Fruit fly (Drosophila melanogaster) whole organism, embryonic: ENCODE measurements around the gene woc.

Source experiments
- Adf1 ChIP-seq: fragments of 200-800 bp; sonication (Bioruptor generic); IDR thresholded peaks from 2 replicates; pipeline ENCODE4 v1.3.6; 2022; ENCODE audit warnings: missing biosample characterization, missing genetic modification characterization
- Antp ChIP-seq: fragments of 200-800 bp; sonication (Bioruptor generic); optimal IDR thresholded peaks from 3 replicates; lab custom pipeline; 2016; ENCODE audit warnings: missing biosample characterization, missing genetic modification characterization
- Atf-2 ChIP-seq: fragments of 200-800 bp; sonication (Bioruptor generic); optimal IDR thresholded peaks from 2 replicates; lab custom pipeline; 2016; ENCODE audit warnings: missing biosample characterization, missing genetic modification characterization
- Bgb ChIP-seq: fragments of 200-800 bp; sonication (Bioruptor generic); IDR thresholded peaks from 2 replicates; pipeline ENCODE4 v1.3.6; 2022; ENCODE audit warnings: missing biosample characterization, missing genetic modification characterization; ENCODE audit not compliant: partially characterized antibody
- CG10462 ChIP-seq: fragments of 200-800 bp; sonication (Bioruptor generic); optimal IDR thresholded peaks from 2 replicates; lab custom pipeline; 2016; ENCODE audit warnings: missing biosample characterization, missing genetic modification characterization
- CG10654 ChIP-seq: fragments of 200-800 bp; sonication (Bioruptor generic); optimal IDR thresholded peaks from 2 replicates; lab custom pipeline; 2016; ENCODE audit warnings: missing biosample characterization, missing genetic modification characterization
- CG11093 ChIP-seq: fragments of 200-800 bp; sonication (Bioruptor generic); IDR thresholded peaks from 3 replicates; pipeline ENCODE4 v1.3.6; 2022; ENCODE audit warnings: missing biosample characterization, missing genetic modification characterization
- CG12299 ChIP-seq: fragments of 200-800 bp; sonication (Bioruptor generic); optimal IDR thresholded peaks from 2 replicates; lab custom pipeline; 2018; ENCODE audit warnings: missing biosample characterization, mild to moderate bottlenecking, missing genetic modification characterization
- CG12769 ChIP-seq: fragments of 200-800 bp; sonication (Bioruptor generic); optimal IDR thresholded peaks from 2 replicates; lab custom pipeline; 2019; ENCODE audit warnings: missing biosample characterization, mild to moderate bottlenecking, missing genetic modification characterization, moderate library complexity
- CG13287 ChIP-seq: fragments of 200-800 bp; sonication (Bioruptor generic); IDR thresholded peaks from 2 replicates; pipeline ENCODE4 v1.3.6; 2022; ENCODE audit warnings: missing biosample characterization, missing genetic modification characterization; ENCODE audit not compliant: partially characterized antibody
- CG13894 ChIP-seq: fragments of 200-800 bp; sonication (Bioruptor generic); optimal IDR thresholded peaks from 3 replicates; lab custom pipeline; 2018; ENCODE audit warnings: missing biosample characterization, mild to moderate bottlenecking, missing genetic modification characterization, moderate library complexity
- CG14014 ChIP-seq: fragments of 200-800 bp; sonication (Bioruptor generic); IDR thresholded peaks from 2 replicates; pipeline ENCODE4 v1.3.6; 2022; ENCODE audit warnings: missing biosample characterization, missing genetic modification characterization
- CG14667 ChIP-seq: fragments of 200-800 bp; sonication (Bioruptor generic); IDR thresholded peaks from 2 replicates; pipeline ENCODE4 v1.3.6; 2022; ENCODE audit warnings: missing biosample characterization, missing genetic modification characterization
- CG14965 ChIP-seq: fragments of 200-800 bp; sonication (Bioruptor generic); optimal IDR thresholded peaks from 2 replicates; lab custom pipeline; 2016; ENCODE audit warnings: missing biosample characterization, missing genetic modification characterization, borderline replicate concordance
- CG15514 ChIP-seq: fragments of 200-800 bp; sonication (Bioruptor generic); optimal IDR thresholded peaks from 3 replicates; lab custom pipeline; 2017; ENCODE audit warnings: missing biosample characterization, missing genetic modification characterization, mild to moderate bottlenecking, moderate library complexity, missing genetic modification reagents
- CG2116 ChIP-seq: fragments of 200-800 bp; sonication (Bioruptor generic); optimal IDR thresholded peaks from 3 replicates; lab custom pipeline; 2018; ENCODE audit warnings: missing biosample characterization, mild to moderate bottlenecking, missing genetic modification characterization
- CG3065 ChIP-seq: fragments of 200-800 bp; sonication (Bioruptor generic); optimal IDR thresholded peaks from 2 replicates; lab custom pipeline; 2016; ENCODE audit warnings: missing biosample characterization, missing genetic modification characterization
- CG3163 ChIP-seq: fragments of 200-800 bp; sonication (Bioruptor generic); optimal IDR thresholded peaks from 3 replicates; lab custom pipeline; 2016; ENCODE audit warnings: missing biosample characterization, missing genetic modification characterization
- CG3281 ChIP-seq: fragments of 200-800 bp; sonication (Bioruptor generic); optimal IDR thresholded peaks from 3 replicates; lab custom pipeline; 2017; ENCODE audit warnings: missing biosample characterization, mild to moderate bottlenecking, missing genetic modification characterization
- CG34224 ChIP-seq: fragments of 200-800 bp; sonication (Bioruptor generic); IDR thresholded peaks from 3 replicates; pipeline ENCODE4 v1.3.6; 2022; ENCODE audit warnings: missing biosample characterization, missing genetic modification characterization; ENCODE audit not compliant: partially characterized antibody
- CG3847 ChIP-seq: fragments of 200-800 bp; sonication (Bioruptor generic); IDR thresholded peaks from 2 replicates; pipeline ENCODE4 v1.3.6; 2022; ENCODE audit warnings: missing biosample characterization, missing genetic modification characterization
- CG4328 ChIP-seq: fragments of 200-800 bp; sonication (Bioruptor generic); optimal IDR thresholded peaks from 3 replicates; lab custom pipeline; 2017; ENCODE audit warnings: missing biosample characterization, missing genetic modification reagents, missing genetic modification characterization
- CG8089 ChIP-seq: fragments of 200-800 bp; sonication (Bioruptor generic); optimal IDR thresholded peaks from 3 replicates; lab custom pipeline; 2016; ENCODE audit warnings: missing biosample characterization, missing genetic modification characterization
- CG8765 ChIP-seq: fragments of 200-800 bp; sonication (Bioruptor generic); IDR thresholded peaks from 2 replicates; pipeline ENCODE4 v1.3.6; 2022; ENCODE audit warnings: missing biosample characterization, missing genetic modification characterization
- CTCF ChIP-seq: fragments of 200-800 bp; sonication (Bioruptor generic); optimal IDR thresholded peaks from 2 replicates; lab custom pipeline; 2017; ENCODE audit warnings: missing biosample characterization, mild to moderate bottlenecking, missing genetic modification characterization, moderate library complexity
- D19B ChIP-seq: fragments of 200-800 bp; sonication (Bioruptor generic); optimal IDR thresholded peaks from 2 replicates; lab custom pipeline; 2017; ENCODE audit warnings: missing biosample characterization, mild to moderate bottlenecking, missing genetic modification characterization
- Dll ChIP-seq: fragments of 200-800 bp; sonication (Bioruptor generic); IDR thresholded peaks from 4 replicates; pipeline ENCODE4 v1.3.6; 2022; ENCODE audit warnings: missing biosample characterization, missing genetic modification characterization; ENCODE audit not compliant: partially characterized antibody
- Dref ChIP-seq: fragments of 200-800 bp; sonication (Bioruptor generic); IDR thresholded peaks from 2 replicates; pipeline ENCODE4 v1.3.6; 2022; ENCODE audit warnings: missing biosample characterization, missing genetic modification characterization
- E2f2 ChIP-seq: fragments of 200-800 bp; sonication (Bioruptor generic); IDR thresholded peaks from 2 replicates; pipeline ENCODE4 v1.3.6; 2022; ENCODE audit warnings: missing biosample characterization, missing genetic modification characterization
- Eip74EF ChIP-seq, 2 experiments: fragments of 200-800 bp in 1 of 2; fragments of >200 bp in 1 of 2; sonication (Bioruptor generic) in 1 of 2; optimal IDR thresholded peaks; 2 replicates each; lab custom pipeline; 2017 to 2019; ENCODE audit warnings: missing biosample characterization in 2 of 2, missing genetic modification characterization in 2 of 2, mild to moderate bottlenecking in 1 of 2, moderate library complexity in 1 of 2
- HmgZ ChIP-seq: fragments of 200-800 bp; sonication (Bioruptor generic); optimal IDR thresholded peaks from 2 replicates; lab custom pipeline; 2018; ENCODE audit warnings: missing biosample characterization, mild to moderate bottlenecking, missing genetic modification characterization
- MESR4 ChIP-seq: fragments of 200-800 bp; sonication (Bioruptor generic); optimal IDR thresholded peaks from 2 replicates; lab custom pipeline; 2018; ENCODE audit warnings: missing biosample characterization, mild to moderate bottlenecking, missing genetic modification characterization, moderate library complexity
- Myb ChIP-seq: fragments of 200-800 bp; sonication (Bioruptor generic); optimal IDR thresholded peaks from 2 replicates; lab custom pipeline; 2016; ENCODE audit warnings: missing biosample characterization, missing genetic modification characterization
- NFAT ChIP-seq: fragments of 200-800 bp; sonication (Bioruptor generic); IDR thresholded peaks from 2 replicates; pipeline ENCODE4 v1.3.6; 2022; ENCODE audit warnings: missing biosample characterization, missing genetic modification characterization
- Scr ChIP-seq: fragments of 200-800 bp; sonication (Bioruptor generic); IDR thresholded peaks from 2 replicates; pipeline ENCODE4 v1.3.6; 2022; ENCODE audit warnings: missing biosample characterization, missing genetic modification characterization; ENCODE audit not compliant: partially characterized antibody
- Ssrp ChIP-seq: fragments of 200-800 bp; sonication (Bioruptor generic); optimal IDR thresholded peaks from 2 replicates; lab custom pipeline; 2018; ENCODE audit warnings: missing biosample characterization, mild to moderate bottlenecking, missing genetic modification characterization, moderate library complexity
- chif ChIP-seq, 2 experiments: fragments of 200-800 bp; sonication (Bioruptor generic); optimal IDR thresholded peaks; 3 replicates each; lab custom pipeline; 2016; ENCODE audit warnings: missing biosample characterization in 2 of 2, missing genetic modification characterization in 2 of 2
- ci ChIP-seq: fragments of 200-800 bp; sonication (Bioruptor generic); IDR thresholded peaks from 3 replicates; pipeline ENCODE4 v1.3.6; 2022; ENCODE audit warnings: missing biosample characterization, missing genetic modification characterization
- ewg ChIP-seq: fragments of 200-800 bp; sonication (Bioruptor generic); optimal IDR thresholded peaks from 3 replicates; lab custom pipeline; 2017; ENCODE audit warnings: mild to moderate bottlenecking, missing biosample characterization, missing genetic modification reagents, missing genetic modification characterization
- fru ChIP-seq: fragments of >200 bp; optimal IDR thresholded peaks from 2 replicates; lab custom pipeline; 2017
- gfzf ChIP-seq: fragments of 200-800 bp; sonication (Bioruptor generic); optimal IDR thresholded peaks from 2 replicates; lab custom pipeline; 2016; ENCODE audit warnings: missing biosample characterization, mild to moderate bottlenecking, missing genetic modification characterization, moderate library complexity
- gsb ChIP-seq: fragments of 200-800 bp; sonication (Bioruptor generic); IDR thresholded peaks from 2 replicates; pipeline ENCODE4 v1.3.6; 2022; ENCODE audit warnings: missing biosample characterization, missing genetic modification characterization
- hkb ChIP-seq, 2 experiments: fragments of 200-800 bp in 1 of 2; fragments of >200 bp in 1 of 2; sonication (Bioruptor generic) in 1 of 2; IDR thresholded peaks in 1 of 2; optimal IDR thresholded peaks in 1 of 2; 2 replicates each; pipeline versions ENCODE4 v1.3.6 to Lab custom; 2017 to 2022; ENCODE audit warnings: missing biosample characterization in 1 of 2, missing genetic modification characterization in 1 of 2
- ind ChIP-seq: fragments of 200-800 bp; sonication (Bioruptor generic); optimal IDR thresholded peaks from 3 replicates; lab custom pipeline; 2016; ENCODE audit warnings: missing biosample characterization, missing genetic modification characterization
- peb ChIP-seq: fragments of 200-800 bp; sonication (Bioruptor generic); IDR thresholded peaks from 2 replicates; pipeline ENCODE4 v1.3.6; 2022; ENCODE audit warnings: missing biosample characterization, missing genetic modification characterization
- pho ChIP-seq: fragments of 200-800 bp; sonication (Bioruptor generic); optimal IDR thresholded peaks from 2 replicates; lab custom pipeline; 2016; ENCODE audit warnings: missing biosample characterization, missing genetic modification characterization
- pzg ChIP-seq: fragments of 200-800 bp; sonication (Bioruptor generic); optimal IDR thresholded peaks from 3 replicates; lab custom pipeline; 2018; ENCODE audit warnings: missing biosample characterization, mild to moderate bottlenecking, missing genetic modification characterization, moderate library complexity
- scrt ChIP-seq: fragments of 200-800 bp; sonication (Bioruptor generic); optimal IDR thresholded peaks from 2 replicates; lab custom pipeline; 2018; ENCODE audit warnings: missing biosample characterization, mild to moderate bottlenecking, missing genetic modification characterization, moderate library complexity
- ttk ChIP-seq: fragments of 200-800 bp; sonication (Bioruptor generic); IDR thresholded peaks from 2 replicates; pipeline ENCODE4 v2.1.2; 2022; ENCODE audit warnings: missing biosample characterization, missing genetic modification characterization
- tx ChIP-seq: fragments of 200-800 bp; sonication (Bioruptor generic); optimal IDR thresholded peaks from 2 replicates; lab custom pipeline; 2016; ENCODE audit warnings: missing biosample characterization, missing genetic modification characterization
- unc-4 ChIP-seq: fragments of 200-800 bp; sonication (Bioruptor generic); IDR thresholded peaks from 2 replicates; pipeline ENCODE4 v1.3.6; 2022; ENCODE audit warnings: missing biosample characterization, missing genetic modification characterization; ENCODE audit not compliant: partially characterized antibody

woc gene

DNA sequence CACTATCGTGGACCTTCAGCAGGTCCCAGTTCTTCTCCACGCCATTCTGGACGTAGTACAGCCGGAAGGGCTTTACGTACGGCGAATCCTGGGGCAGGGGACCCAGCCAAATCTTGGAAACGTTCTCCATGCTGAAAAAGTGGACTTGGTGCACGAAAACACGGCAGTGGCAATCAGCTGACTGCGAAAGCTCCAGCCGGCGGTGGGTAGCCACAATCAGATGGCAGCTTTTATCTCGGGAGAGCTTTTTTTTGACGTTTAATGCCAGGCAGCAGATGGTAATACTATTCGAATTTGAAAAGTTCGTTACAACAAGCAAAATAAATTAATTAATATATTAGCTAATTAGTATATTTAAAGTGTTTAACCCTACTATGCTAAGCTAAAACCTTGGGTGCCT lies 35.5 kb downstream of the woc start, which contains the start of gene CG42813:
CG42813 (minus strand) TSS at position 220 of the 400 bp plus-strand sequence.
- TF ChIP-seq hkb (optimal IDR thresholded peaks at IDR 0.05; lab: Kevin White, UChicago) (no peak), hkb (GFP tag; IDR thresholded peaks at IDR 0.05; lab: Robert Waterston, UW) (no peak), CG8765 (no peak), CG10654 (GFP tag; lab: Kevin White, UChicago) (no peak), pho (GFP tag; lab: Kevin White, UChicago) (no peak), CG10462 (GFP tag; lab: Kevin White, UChicago) (no peak), CG3281 (GFP tag; lab: Kevin White, UChicago) (no peak), Scr (GFP tag; lab: Robert Waterston, UW) (no peak), Eip74EF (GFP tag; optimal IDR thresholded peaks at IDR 0.05; lab: Kevin White, UChicago) (no peak), Bgb (peak; percentile 16; the same call in 1 of the 2 replicates), ci (GFP tag; lab: Robert Waterston, UW) (no peak), HmgZ (tag; lab: Kevin White, UChicago) (peak; percentile 25), ewg (GFP tag; lab: Kevin White, UChicago) (no peak), CG34224 (GFP tag; lab: Robert Waterston, UW) (peak; percentile 40; the same call in 1 of the 3 replicates), unc-4 (GFP tag; lab: Robert Waterston, UW) (0 out of 2 replicates have a peak, but pooled peaks have one; percentile 28), CG14965 (GFP tag; lab: Kevin White, UChicago) (peak; percentile 65), fru (lab: Kevin White, UChicago) (no peak), CG13894 (tag; lab: Kevin White, UChicago) (no peak), Dll (GFP tag; lab: Robert Waterston, UW) (peak; percentile 17; the same call in 1 of the 4 replicates), gfzf (GFP tag; lab: Kevin White, UChicago) (peak; percentile 64), CG8089 (no peak), CG14667 (no peak), Ssrp (tag; lab: Kevin White, UChicago) (no peak), CG2116 (GFP tag; lab: Kevin White, UChicago) (no peak), pzg (peak; percentile 45), peb (no peak), chif (GFP tag; optimal IDR thresholded peaks at IDR 0.05; lab: Kevin White, UChicago) (no peak), gsb (GFP tag; lab: Robert Waterston, UW) (no peak), CG14014 (GFP tag; lab: Robert Waterston, UW) (no peak), Dref (GFP tag; lab: Robert Waterston, UW) (no peak), Adf1 (GFP tag; lab: Robert Waterston, UW) (peak; percentile 11; the same call in 1 of the 2 replicates), CG4328 (GFP tag; lab: Kevin White, UChicago) (no peak), CG3065 (GFP tag; lab: Kevin White, UChicago) (no peak), CG11093 (GFP tag; lab: Robert Waterston, UW) (no peak), tx (no peak), CG15514 (GFP tag; lab: Kevin White, UChicago) (peak; percentile 4), CG3163 (no peak), Atf-2 (GFP tag; lab: Kevin White, UChicago) (no peak), CG3847 (GFP tag; lab: Robert Waterston, UW) (peak; percentile 29; the same call in 1 of the 2 replicates), NFAT (GFP tag; lab: Robert Waterston, UW) (no peak), E2f2 (GFP tag; lab: Robert Waterston, UW) (peak; percentile 55), ttk (no peak), CG12769 (tag; lab: Kevin White, UChicago) (no peak), D19B (no peak), scrt (no peak), MESR4 (peak; percentile 15), Antp (GFP tag; lab: Kevin White, UChicago) (no peak), Myb (peak; percentile 90), ind (GFP tag; lab: Kevin White, UChicago) (no peak), CG12299 (tag; lab: Kevin White, UChicago) (no peak), CTCF (GFP tag; lab: Kevin White, UChicago) (peak; percentile 84), CG13287 (peak; percentile 53)
